Worm (Caenorhabditis elegans) whole organism, midembryonic: ENCODE results near the gene srx-47.

ENCODE experiments used
- tab-1 ChIP-seq: fragments of 200-800 bp; sonication (Bioruptor generic); IDR thresholded peaks from 2 replicates; pipeline ENCODE4 v1.3.6; 2022; ENCODE audit warnings: missing genetic modification characterization, missing compliant biosample characterization
- ztf-29 ChIP-seq: fragments of 200-800 bp; sonication (Bioruptor generic); IDR thresholded peaks from 2 replicates; pipeline ENCODE4 v1.3.6; 2022; ENCODE audit warnings: missing genetic modification reagents, missing genetic modification characterization, missing compliant biosample characterization

- TF ChIP-seq ztf-29 (GFP tag; lab: Robert Waterston, UW) (no peak), tab-1 (no peak)
Measured at ce11 chrV:9329245-9329979, 20.4 kb upstream of the srx-47 start.
